Worm (Caenorhabditis elegans) whole organism, L4 larva: ENCODE data around the gene C10E2.1.
A peak's percentile ranks its signal among the peaks of the same experiment; 100 is the strongest.

Source experiments
- D1046.2 ChIP-seq: fragments of 200-800 bp; sonication (Bioruptor generic); IDR thresholded peaks from 2 replicates; pipeline ENCODE4 v1.3.6; 2022; ENCODE audit warnings: missing genetic modification characterization, missing compliant biosample characterization
- F26F4.8 ChIP-seq: fragments of 200-800 bp; sonication (Bioruptor generic); conservative IDR thresholded peaks from 2 replicates; pipeline ENCODE4 v1.3.6; 2022; ENCODE audit warnings: missing genetic modification characterization, missing compliant biosample characterization
- F37D6.2 ChIP-seq: sonication (generic microtip); optimal IDR thresholded peaks from 2 replicates; lab custom pipeline; 2016; ENCODE audit warnings: mild to moderate bottlenecking, missing genetic modification characterization, missing compliant biosample characterization
- T26A8.4 ChIP-seq: fragments of 200-800 bp; sonication (Bioruptor generic); IDR thresholded peaks from 2 replicates; pipeline ENCODE4 v1.3.6; 2022; ENCODE audit warnings: missing genetic modification characterization, missing compliant biosample characterization
- Y48G9A.11 ChIP-seq: fragments of 200-800 bp; sonication (Bioruptor generic); IDR thresholded peaks from 2 replicates; pipeline ENCODE4 v1.3.6; 2022; ENCODE audit warnings: missing genetic modification reagents, missing genetic modification characterization, missing compliant biosample characterization
- Y5F2A.4 ChIP-seq: fragments of 200-800 bp; sonication (Bioruptor generic); optimal IDR thresholded peaks from 2 replicates; lab custom pipeline; 2018; ENCODE audit warnings: mild to moderate bottlenecking, missing genetic modification characterization, missing compliant biosample characterization
- aha-1 ChIP-seq: fragments of 150-350 bp; peaks from one replicate; lab custom pipeline; 2014; ENCODE audit warnings: missing biosample characterization, missing genetic modification characterization
- ama-1 ChIP-seq: fragments of 150-350 bp; optimal IDR thresholded peaks from 2 replicates; lab custom pipeline; 2014; ENCODE audit warnings: inconsistent platforms, mixed read lengths
- ceh-20 ChIP-seq: fragments of 200-800 bp; sonication (Bioruptor generic); IDR thresholded peaks from 2 replicates; pipeline ENCODE4 v1.3.6; 2022; ENCODE audit warnings: missing genetic modification reagents, missing genetic modification characterization, missing compliant biosample characterization
- ces-1 ChIP-seq: fragments of 150-350 bp; sonication (generic microtip); optimal IDR thresholded peaks from 4 replicates; lab custom pipeline; 2014; ENCODE audit warnings: missing biosample characterization, missing genetic modification reagents, missing genetic modification characterization
- ctbp-1 ChIP-seq: fragments of 200-800 bp; sonication (Bioruptor generic); IDR thresholded peaks from 2 replicates; pipeline ENCODE4 v1.3.6; 2022; ENCODE audit warnings: missing genetic modification reagents, missing genetic modification characterization, missing compliant biosample characterization
- daf-12 ChIP-seq: fragments of 150-350 bp; optimal IDR thresholded peaks from 2 replicates; lab custom pipeline; 2014; ENCODE audit warnings: missing biosample characterization, missing genetic modification reagents, missing genetic modification characterization
- daf-19 ChIP-seq: fragments of 200-800 bp; sonication (Bioruptor generic); conservative IDR thresholded peaks from 2 replicates; pipeline ENCODE4 v1.3.6; 2022; ENCODE audit warnings: missing genetic modification characterization, missing compliant biosample characterization
- dmd-6 ChIP-seq: fragments of 200-800 bp; sonication (Bioruptor generic); IDR thresholded peaks from 2 replicates; pipeline ENCODE4 v1.3.6; 2022; ENCODE audit warnings: missing genetic modification reagents, missing genetic modification characterization, missing compliant biosample characterization
- dpl-1 ChIP-seq: fragments of 150-350 bp; optimal IDR thresholded peaks from 2 replicates; lab custom pipeline; 2014; ENCODE audit warnings: missing biosample characterization, missing genetic modification reagents, missing genetic modification characterization
- dve-1 ChIP-seq: sonication (generic microtip); optimal IDR thresholded peaks from 2 replicates; lab custom pipeline; 2017; ENCODE audit warnings: antibody characterized with exemption, mild to moderate bottlenecking, missing genetic modification characterization, missing compliant biosample characterization; ENCODE audit not compliant: insufficient read depth
- egl-27 ChIP-seq: sonication (generic microtip); optimal IDR thresholded peaks from 3 replicates; lab custom pipeline; 2017; ENCODE audit warnings: missing biosample characterization, missing genetic modification reagents, missing genetic modification characterization
- fos-1 ChIP-seq: fragments of 150-350 bp; optimal IDR thresholded peaks from 2 replicates; lab custom pipeline; 2014; ENCODE audit warnings: missing biosample characterization, missing genetic modification characterization
- gei-8 ChIP-seq: fragments of 200-800 bp; sonication (Bioruptor generic); optimal IDR thresholded peaks from 2 replicates; lab custom pipeline; 2018; ENCODE audit warnings: mild to moderate bottlenecking, missing genetic modification characterization, missing compliant biosample characterization
- hif-1 ChIP-seq, 2 experiments: sonication (generic microtip); optimal IDR thresholded peaks; 2 replicates each; lab custom pipeline; 2016 to 2017; ENCODE audit warnings: missing compliant biosample characterization in 2 of 2, missing genetic modification characterization in 2 of 2, missing genetic modification reagents in 2 of 2, missing genotype in 2 of 2, mild to moderate bottlenecking in 1 of 2
- hlh-11 ChIP-seq: fragments of 200-800 bp; sonication (Bioruptor generic); optimal IDR thresholded peaks from 2 replicates; lab custom pipeline; 2018; ENCODE audit warnings: mild to moderate bottlenecking, missing genetic modification characterization, missing compliant biosample characterization
- jun-1 ChIP-seq: fragments of 150-350 bp; optimal IDR thresholded peaks from 2 replicates; lab custom pipeline; 2014; ENCODE audit warnings: missing biosample characterization, missing genetic modification reagents, missing genetic modification characterization
- lim-7 ChIP-seq: fragments of 200-800 bp; sonication (Bioruptor generic); IDR thresholded peaks from 2 replicates; pipeline ENCODE4 v1.3.6; 2022; ENCODE audit warnings: missing genetic modification characterization, missing compliant biosample characterization
- lin-1 ChIP-seq: fragments of 200-800 bp; sonication (Bioruptor generic); IDR thresholded peaks from 2 replicates; pipeline ENCODE4 v1.3.6; 2022; ENCODE audit warnings: missing genetic modification reagents, missing genetic modification characterization, missing compliant biosample characterization
- lin-29 ChIP-seq: fragments of 200-800 bp; sonication (Bioruptor generic); IDR thresholded peaks from 2 replicates; pipeline ENCODE4 v1.3.6; 2022; ENCODE audit warnings: missing genetic modification reagents, missing genetic modification characterization, missing compliant biosample characterization
- lin-39 ChIP-seq: fragments of 150-350 bp; optimal IDR thresholded peaks from 2 replicates; lab custom pipeline; 2014; ENCODE audit warnings: missing biosample characterization, missing genetic modification reagents, missing genetic modification characterization
- madf-9 ChIP-seq: fragments of 200-800 bp; sonication (Bioruptor generic); conservative IDR thresholded peaks from 2 replicates; pipeline ENCODE4 v1.3.6; 2022; ENCODE audit warnings: missing genetic modification reagents, missing genetic modification characterization, missing compliant biosample characterization
- mdl-1 ChIP-seq, 2 experiments: fragments of 150-350 bp in 1 of 2; sonication (generic microtip) in 1 of 2; optimal IDR thresholded peaks; 2 replicates each; lab custom pipeline; 2014 to 2017; ENCODE audit warnings: missing biosample characterization in 2 of 2, missing genetic modification characterization in 2 of 2
- mep-1 ChIP-seq: fragments of 150-350 bp; sonication (generic microtip); optimal IDR thresholded peaks from 3 replicates; lab custom pipeline; 2014; ENCODE audit warnings: missing biosample characterization, missing genetic modification characterization
- mxl-3 ChIP-seq: fragments of 200-800 bp; sonication (Bioruptor generic); optimal IDR thresholded peaks from 2 replicates; lab custom pipeline; 2018; ENCODE audit warnings: mild to moderate bottlenecking, missing genetic modification characterization, missing compliant biosample characterization
- nhr-111 ChIP-seq: fragments of 200-800 bp; sonication (Bioruptor generic); optimal IDR thresholded peaks from 2 replicates; lab custom pipeline; 2018; ENCODE audit warnings: mild to moderate bottlenecking, missing genetic modification characterization, missing compliant biosample characterization
- nhr-28 ChIP-seq: fragments of 150-350 bp; optimal IDR thresholded peaks from 2 replicates; lab custom pipeline; 2014; ENCODE audit warnings: missing biosample characterization, missing genetic modification characterization
- nhr-48 ChIP-seq: sonication (generic microtip); optimal IDR thresholded peaks from 2 replicates; lab custom pipeline; 2016; ENCODE audit warnings: mild to moderate bottlenecking, missing genetic modification characterization, missing compliant biosample characterization
- nhr-6 ChIP-seq: fragments of 150-350 bp; optimal IDR thresholded peaks from 2 replicates; lab custom pipeline; 2014; ENCODE audit warnings: missing biosample characterization, missing genetic modification characterization
- nhr-76 ChIP-seq: fragments of 150-350 bp; optimal IDR thresholded peaks from 2 replicates; lab custom pipeline; 2014; ENCODE audit warnings: missing biosample characterization, missing genetic modification characterization
- php-3 ChIP-seq: fragments of 200-800 bp; sonication (Bioruptor generic); IDR thresholded peaks from 2 replicates; pipeline ENCODE4 v1.3.6; 2022; ENCODE audit warnings: missing genetic modification reagents, missing genetic modification characterization, missing compliant biosample characterization
- rbr-2 ChIP-seq: sonication (generic microtip); optimal IDR thresholded peaks from 2 replicates; lab custom pipeline; 2016; ENCODE audit warnings: missing genotype, missing genetic modification characterization, missing compliant biosample characterization
- saeg-2 ChIP-seq: fragments of 200-800 bp; sonication (Bioruptor generic); IDR thresholded peaks from 2 replicates; pipeline ENCODE4 v1.3.6; 2022; ENCODE audit warnings: missing genetic modification reagents, missing genetic modification characterization, missing compliant biosample characterization
- sdz-12 ChIP-seq: fragments of 200-800 bp; sonication (Bioruptor generic); optimal IDR thresholded peaks from 2 replicates; lab custom pipeline; 2018; ENCODE audit warnings: mild to moderate bottlenecking, missing genetic modification characterization, missing compliant biosample characterization
- set-16 ChIP-seq: fragments of 200-800 bp; sonication (Bioruptor generic); IDR thresholded peaks from 2 replicates; pipeline ENCODE4 v1.3.6; 2022; ENCODE audit warnings: missing genetic modification reagents, missing genetic modification characterization, missing compliant biosample characterization
- spr-3 ChIP-seq: fragments of 200-800 bp; sonication (Bioruptor generic); optimal IDR thresholded peaks from 2 replicates; lab custom pipeline; 2018; ENCODE audit warnings: mild to moderate bottlenecking, missing genetic modification characterization, missing compliant biosample characterization
- tra-1 ChIP-seq: fragments of 200-800 bp; sonication (Bioruptor generic); IDR thresholded peaks from 2 replicates; pipeline ENCODE4 v1.3.6; 2022; ENCODE audit warnings: missing genetic modification reagents, missing genetic modification characterization, missing compliant biosample characterization
- unc-130 ChIP-seq: sonication (generic microtip); optimal IDR thresholded peaks from 2 replicates; lab custom pipeline; 2016; ENCODE audit warnings: missing genetic modification reagents, missing genetic modification characterization, missing compliant biosample characterization
- unc-62 ChIP-seq, 3 experiments: fragments of 150-350 bp in 1 of 3; sonication (generic microtip); optimal IDR thresholded peaks in 2 of 3; peaks in 1 of 3; 1 replicate in 1 of 3; 2 replicates in 2 of 3; lab custom pipeline; 2014 to 2017; ENCODE audit warnings: missing biosample characterization in 3 of 3, missing genetic modification characterization in 3 of 3, missing genetic modification reagents in 3 of 3, missing genotype in 1 of 3
- zag-1 ChIP-seq: fragments of 150-350 bp; optimal IDR thresholded peaks from 2 replicates; lab custom pipeline; 2014; ENCODE audit warnings: missing biosample characterization, missing genetic modification characterization
- zfp-2 ChIP-seq: sonication (generic microtip); optimal IDR thresholded peaks from 2 replicates; lab custom pipeline; 2016; ENCODE audit warnings: mild to moderate bottlenecking, missing genetic modification characterization, missing compliant biosample characterization
- ztf-11 ChIP-seq: fragments of 150-350 bp; optimal IDR thresholded peaks from 2 replicates; lab custom pipeline; 2014; ENCODE audit warnings: missing biosample characterization, missing genetic modification characterization

The C10E2.1 gene

DNA sequence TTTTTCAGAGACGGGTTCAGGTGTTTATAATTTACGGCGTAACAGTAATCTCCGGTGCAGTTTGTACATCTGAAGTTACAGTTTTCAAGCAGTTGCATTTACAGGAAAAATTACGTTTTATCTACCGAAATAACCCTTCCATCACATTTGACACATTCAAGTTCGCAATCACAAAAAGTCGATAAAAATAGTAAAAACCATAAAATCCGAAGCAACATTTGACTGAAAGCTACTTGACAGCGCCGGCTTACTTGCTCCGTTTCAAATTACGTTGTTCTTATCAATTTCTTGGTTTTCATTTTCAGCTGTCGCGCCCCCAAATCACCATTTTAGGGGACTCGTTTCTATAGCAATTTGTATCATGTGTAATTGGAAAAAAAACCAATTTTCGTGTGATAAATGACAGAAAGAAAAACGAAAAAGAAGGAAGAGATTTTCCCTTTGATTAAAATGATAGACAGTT is 20.2 kb downstream of the C10E2.1 start, which contains the start of gene T01C8.3:
Gene T01C8.3, minus strand, starts transcription at position 413 of the 463 bp plus-strand sequence.
- TF ChIP-seq ceh-20 (GFP tag; lab: Robert Waterston, UW), result peak; percentile 31; the same call in 1 of the 2 replicates
- no peak for TF ChIP-seq daf-19 (GFP tag; lab: Robert Waterston, UW)
- TF ChIP-seq dpl-1 (GFP tag; lab: Kevin White, UChicago), result no peak
- no peak for TF ChIP-seq T26A8.4 (GFP tag; lab: Robert Waterston, UW)
- no peak for TF ChIP-seq F26F4.8 (GFP tag; lab: Robert Waterston, UW)
- peak; percentile 89 for TF ChIP-seq dmd-6 (GFP tag; lab: Robert Waterston, UW)
- TF ChIP-seq D1046.2 (GFP tag; lab: Robert Waterston, UW), result no peak
- TF ChIP-seq rbr-2, result no peak
- peak; percentile 8 for TF ChIP-seq hlh-11 (tag; lab: Kevin White, UChicago)
- TF ChIP-seq nhr-48 (tag; lab: Kevin White, UChicago), result no peak
- TF ChIP-seq tra-1, result peak; percentile 89
- no peak for TF ChIP-seq sdz-12
- no peak for TF ChIP-seq hif-1 (tag; optimal IDR thresholded peaks at IDR 0.05; lab: Kevin White, UChicago)
- TF ChIP-seq ztf-11 (tag; lab: Kevin White, UChicago), result no peak
- no peak for TF ChIP-seq jun-1 (tag; lab: Kevin White, UChicago)
- no peak for TF ChIP-seq unc-130 (GFP tag; lab: Kevin White, UChicago)
- TF ChIP-seq zag-1 (tag; lab: Kevin White, UChicago), result no peak
- TF ChIP-seq unc-62 (GFP tag; optimal IDR thresholded peaks at IDR 0.05 in 1 of 2; lab: Kevin White, UChicago), result peak in 1 of 2 experiments; percentile 86
- TF ChIP-seq unc-62 (tag; optimal IDR thresholded peaks at IDR 0.05; lab: Kevin White, UChicago), result no peak
- peak; percentile 18 for TF ChIP-seq dve-1 (tag; lab: Kevin White, UChicago)
- TF ChIP-seq lin-39, result no peak
- TF ChIP-seq lin-1 (GFP tag; lab: Robert Waterston, UW), result 0 out of 2 replicates have a peak, but pooled peaks have one; percentile 35
- TF ChIP-seq php-3 (GFP tag; lab: Robert Waterston, UW), result 0 out of 2 replicates have a peak, but pooled peaks have one; percentile 18
- no peak for TF ChIP-seq F37D6.2 (tag; lab: Kevin White, UChicago)
- TF ChIP-seq saeg-2 (GFP tag; lab: Robert Waterston, UW), result no peak
- peak; percentile 44 for TF ChIP-seq aha-1
- no peak for TF ChIP-seq ctbp-1 (GFP tag; lab: Robert Waterston, UW)
- TF ChIP-seq mdl-1 (tag; optimal IDR thresholded peaks at IDR 0.05; lab: Kevin White, UChicago), result no peak
- TF ChIP-seq madf-9 (GFP tag; lab: Robert Waterston, UW), result no peak

DNA sequence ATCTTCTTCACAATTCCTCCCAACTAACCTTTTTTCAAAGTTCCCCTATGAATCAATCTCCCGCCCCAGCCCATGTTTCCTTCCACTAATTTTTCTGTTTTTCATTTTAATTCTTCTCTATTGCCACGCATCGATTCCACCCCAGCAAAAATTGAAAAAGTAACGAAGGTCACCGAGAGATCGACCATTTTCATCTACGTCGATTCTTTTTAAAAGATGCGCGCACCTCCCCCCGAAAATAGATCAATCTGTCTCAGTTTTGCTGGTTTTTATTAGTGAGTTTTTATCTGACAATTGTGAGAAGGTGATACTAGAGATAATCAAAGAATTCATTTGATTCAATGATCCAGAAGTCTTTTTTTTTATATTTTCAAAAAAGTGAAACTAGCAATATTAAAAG is 21.4 kb downstream of the C10E2.1 start:
- TF ChIP-seq F26F4.8 (GFP tag; lab: Robert Waterston, UW), result no peak
- TF ChIP-seq nhr-6 (tag; lab: Kevin White, UChicago), result no peak
- no peak for TF ChIP-seq nhr-111
- no peak for TF ChIP-seq T26A8.4 (GFP tag; lab: Robert Waterston, UW)
- no peak for TF ChIP-seq ces-1 (GFP tag; lab: Kevin White, UChicago)
- TF ChIP-seq ama-1 (lab: Kevin White, UChicago), result no peak
- no peak for TF ChIP-seq nhr-76

DNA sequence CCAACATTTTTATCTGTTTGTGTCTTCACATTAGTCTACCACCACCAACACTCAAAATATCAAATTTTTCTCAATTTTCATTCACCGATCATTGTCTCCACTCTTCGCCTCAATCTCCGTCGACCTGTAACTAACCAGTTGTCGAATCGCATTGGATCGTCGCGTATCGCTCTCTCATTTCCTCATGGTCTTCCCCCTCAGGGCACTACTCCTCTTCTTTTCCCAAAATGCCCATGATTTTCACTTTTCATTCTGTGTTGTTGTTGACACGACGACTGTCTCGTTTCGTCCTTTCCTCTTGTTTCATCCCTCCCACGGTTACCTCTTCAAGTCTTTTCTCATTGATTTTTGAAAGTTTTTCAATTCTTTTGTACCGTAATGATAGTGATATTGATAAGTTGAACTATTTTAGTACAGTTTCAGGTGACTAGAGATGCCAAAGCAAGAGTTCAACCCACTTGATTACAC is 23.4 kb downstream of the C10E2.1 start, which contains the start of gene T01C8.2:
Gene T01C8.2, plus strand, starts transcription at position 418 of the 468 bp plus-strand sequence.
- TF ChIP-seq T26A8.4 (GFP tag; lab: Robert Waterston, UW) (no peak), ztf-11 (tag; lab: Kevin White, UChicago) (no peak), sdz-12 (no peak), nhr-28 (peak; percentile 22), mdl-1 (tag; optimal IDR thresholded peaks at IDR 0.05; lab: Kevin White, UChicago) (peak in 1 of 2 experiments; percentile 12), nhr-111 (no peak), zfp-2 (tag; lab: Kevin White, UChicago) (no peak), mep-1 (tag; lab: Kevin White, UChicago) (peak; percentile 1), spr-3 (GFP tag; lab: Kevin White, UChicago) (no peak), mxl-3 (GFP tag; lab: Kevin White, UChicago) (no peak), lim-7 (GFP tag; lab: Robert Waterston, UW) (no peak), set-16 (GFP tag; lab: Robert Waterston, UW) (no peak), unc-62 (GFP tag; optimal IDR thresholded peaks at IDR 0.05 in 1 of 2; lab: Kevin White, UChicago) (peak in 1 of 2 experiments; percentile 72), unc-62 (tag; optimal IDR thresholded peaks at IDR 0.05; lab: Kevin White, UChicago) (no peak), Y48G9A.11 (GFP tag; lab: Robert Waterston, UW) (no peak), F37D6.2 (tag; lab: Kevin White, UChicago) (no peak), Y5F2A.4 (no peak), fos-1 (tag; lab: Kevin White, UChicago) (no peak), dmd-6 (GFP tag; lab: Robert Waterston, UW) (0 out of 2 replicates have a peak, but pooled peaks have one; percentile 7), lin-29 (GFP tag; lab: Robert Waterston, UW) (no peak), daf-12 (tag; lab: Kevin White, UChicago) (no peak), egl-27 (tag; lab: Kevin White, UChicago) (no peak), gei-8 (GFP tag; lab: Kevin White, UChicago) (no peak)
